Worm (Caenorhabditis elegans) whole organism, L4/young adult: Measurements from ENCODE around the gene ZK470.2.
A peak's percentile ranks its signal among the peaks of the same experiment; 100 is the strongest.

Experiments
- W03F9.2 ChIP-seq: fragments of 150-350 bp; optimal IDR thresholded peaks from 2 replicates; lab custom pipeline; 2014; ENCODE audit warnings: missing biosample characterization, missing genetic modification characterization
- dao-5 ChIP-seq: sonication (generic microtip); optimal IDR thresholded peaks from 2 replicates; lab custom pipeline; 2016; ENCODE audit warnings: missing genotype, missing genetic modification characterization, moderate library complexity, missing compliant biosample characterization
- him-1 ChIP-seq: sonication (generic microtip); optimal IDR thresholded peaks from 2 replicates; lab custom pipeline; 2016; ENCODE audit warnings: missing genotype, missing genetic modification reagents, missing genetic modification characterization, missing compliant biosample characterization

Gene ZK470.2

DNA sequence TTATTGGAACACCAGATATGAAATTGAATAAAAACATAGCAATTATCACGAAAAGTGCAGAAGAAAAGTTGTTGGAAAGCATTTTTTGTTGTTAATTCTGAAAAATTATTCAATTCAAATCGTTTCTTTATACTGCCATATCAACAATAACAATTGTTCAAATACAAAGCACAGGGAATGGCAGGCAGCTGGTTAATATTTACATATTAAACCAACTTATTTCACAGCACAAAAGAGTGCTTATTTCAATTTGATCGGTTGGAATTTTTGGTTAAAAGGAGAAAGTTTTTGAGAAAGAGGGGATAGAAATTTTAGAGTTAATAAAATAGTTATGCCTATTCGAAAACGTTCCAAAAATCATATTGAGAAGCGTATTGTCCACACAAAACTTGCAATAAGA is 14.0 kb upstream of the ZK470.2 start, which contains the start of gene F09F9.3:
Gene F09F9.3, minus strand, starts transcription at position 101 of the 400 bp plus-strand sequence.
- TF ChIP-seq him-1 (tag; lab: Kevin White, UChicago) (no peak), W03F9.2 (tag; lab: Kevin White, UChicago) (no peak), dao-5 (tag; lab: Kevin White, UChicago) (no peak)

DNA sequence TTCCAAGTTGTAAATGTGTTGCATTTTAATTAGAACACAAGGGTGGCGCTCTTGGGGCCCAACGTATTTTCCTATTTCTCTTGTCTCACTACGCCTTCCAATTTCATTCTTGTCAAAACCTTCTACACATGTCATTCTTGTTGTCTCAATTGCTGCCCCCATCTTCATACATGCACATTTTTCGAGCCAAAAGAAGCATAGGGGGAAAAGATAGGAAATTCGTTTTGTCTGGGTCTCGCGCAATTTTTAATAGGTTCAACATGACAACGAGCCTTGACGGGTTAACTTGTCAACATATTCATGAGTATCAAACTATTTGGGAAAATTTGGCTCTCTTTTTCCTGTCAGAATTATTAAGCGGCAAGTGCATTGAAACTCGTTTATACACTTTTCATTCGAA is 11.6 kb upstream of the ZK470.2 start:
- TF ChIP-seq W03F9.2 (tag; lab: Kevin White, UChicago) = no peak
- no peak for TF ChIP-seq dao-5 (tag; lab: Kevin White, UChicago)

DNA sequence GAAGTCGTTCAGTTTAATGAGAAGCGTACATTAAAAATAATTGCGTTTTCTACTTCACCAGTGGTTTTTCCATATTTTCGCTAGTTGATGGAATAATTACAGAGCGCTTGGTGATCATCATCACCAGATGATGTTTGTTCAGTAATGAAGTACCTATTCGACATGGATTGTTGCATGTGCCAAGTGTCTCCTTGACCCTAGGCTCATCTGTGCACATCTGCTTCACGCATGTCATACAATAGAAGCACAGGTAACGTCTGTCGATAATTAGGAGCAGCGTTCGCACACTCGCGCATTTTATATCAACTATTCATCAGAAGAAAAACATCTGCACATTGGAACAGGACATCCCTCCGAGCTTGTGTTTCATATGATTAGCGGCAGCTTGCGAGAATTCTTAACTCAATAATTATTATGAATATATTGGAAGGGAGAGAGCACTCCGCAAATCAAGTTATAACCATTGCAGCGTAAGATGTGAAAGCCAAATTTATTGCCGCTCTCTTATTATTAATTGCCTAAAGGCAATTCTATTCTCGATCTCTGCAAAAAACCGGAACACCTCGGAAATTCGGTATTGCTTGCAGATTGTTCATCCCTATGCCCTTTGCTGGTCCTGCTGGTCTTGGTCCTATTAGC is 9.7 kb upstream of the ZK470.2 start:
- no peak for TF ChIP-seq W03F9.2 (tag; lab: Kevin White, UChicago)

DNA sequence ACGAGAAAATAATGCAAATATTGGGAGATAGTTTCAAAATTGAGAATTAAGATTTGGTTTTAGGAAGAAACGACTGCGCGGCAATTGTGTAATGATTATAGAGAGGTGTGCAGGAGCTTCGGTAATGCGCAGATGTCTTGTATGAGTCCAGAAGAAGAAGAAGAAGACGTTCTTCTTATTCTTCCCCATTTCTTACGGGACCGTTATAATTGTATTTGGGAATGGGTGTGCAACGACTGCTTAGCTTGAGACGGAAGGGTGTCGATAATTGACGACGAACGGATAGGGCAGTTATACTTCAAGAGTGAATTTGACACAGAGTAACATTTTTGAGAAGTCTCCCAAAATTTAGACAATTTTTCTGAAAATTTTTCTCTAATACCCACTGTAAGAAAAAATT is 6.3 kb upstream of the ZK470.2 start:
- no peak for TF ChIP-seq dao-5 (tag; lab: Kevin White, UChicago)
- TF ChIP-seq him-1 (tag; lab: Kevin White, UChicago) = no peak
- no peak for TF ChIP-seq W03F9.2 (tag; lab: Kevin White, UChicago)

DNA sequence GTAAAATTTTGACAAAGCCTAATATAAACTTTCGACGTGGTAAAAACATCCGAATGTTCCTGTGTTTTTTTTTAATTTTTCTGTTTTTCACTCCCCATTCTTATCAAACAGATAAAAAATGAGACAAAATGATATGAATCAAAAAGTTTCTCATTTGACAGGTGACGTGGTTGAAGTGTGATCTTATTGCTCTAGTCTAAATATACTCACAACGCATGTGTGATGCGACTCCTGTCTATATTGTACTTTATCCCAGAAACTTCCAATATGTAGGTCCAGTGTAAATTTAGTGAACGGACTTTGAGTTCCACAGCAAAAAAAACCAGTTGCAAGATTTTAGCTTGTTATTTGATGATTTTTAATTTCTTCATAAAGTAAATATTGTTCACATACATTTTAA is 3.6 kb upstream of the ZK470.2 start:
- TF ChIP-seq dao-5 (tag; lab: Kevin White, UChicago) = no peak
- TF ChIP-seq him-1 (tag; lab: Kevin White, UChicago) = no peak
- no peak for TF ChIP-seq W03F9.2 (tag; lab: Kevin White, UChicago)

DNA sequence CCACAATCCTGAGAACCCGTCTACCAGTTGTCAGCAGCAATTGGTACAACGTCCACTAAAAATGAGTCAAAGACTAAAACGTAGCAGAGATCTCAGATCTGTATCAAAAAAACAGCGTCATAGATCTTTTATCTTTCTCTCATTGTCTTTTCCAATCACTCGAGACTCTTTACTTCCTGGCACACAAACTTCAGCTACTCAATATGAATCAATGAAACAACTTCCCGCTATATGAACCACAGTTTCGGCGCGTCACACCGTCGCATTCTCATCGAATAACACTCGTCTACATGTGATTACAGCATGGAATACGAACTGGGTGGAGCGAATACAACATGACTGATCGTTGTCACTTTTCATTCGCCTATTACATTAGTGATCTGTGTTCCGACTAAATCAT is 2.7 kb upstream of the ZK470.2 start:
- TF ChIP-seq W03F9.2 (tag; lab: Kevin White, UChicago) (no peak), him-1 (tag; lab: Kevin White, UChicago) (no peak), dao-5 (tag; lab: Kevin White, UChicago) (no peak)

DNA sequence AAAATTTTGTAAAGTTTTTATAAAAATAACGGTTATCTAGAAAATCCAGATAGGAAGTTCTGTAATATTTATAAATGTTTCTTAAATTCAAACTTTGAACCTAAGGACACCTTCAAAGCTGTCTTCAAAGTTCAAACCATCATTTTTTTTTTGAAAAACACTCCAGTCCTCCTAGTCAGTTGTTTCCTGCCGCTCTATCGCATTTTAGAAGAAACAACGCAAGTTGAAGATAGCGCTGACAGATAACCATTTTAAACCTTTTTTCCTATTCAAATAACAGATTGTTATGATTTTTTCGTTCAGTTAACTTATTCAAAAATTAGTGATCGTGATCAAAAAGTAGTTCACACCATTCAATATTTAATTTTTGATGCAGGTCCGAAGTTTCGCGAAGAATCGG is 1.6 kb upstream of the ZK470.2 start:
- no peak for TF ChIP-seq W03F9.2 (tag; lab: Kevin White, UChicago)
- TF ChIP-seq him-1 (tag; lab: Kevin White, UChicago) = no peak
- TF ChIP-seq dao-5 (tag; lab: Kevin White, UChicago) = no peak

DNA sequence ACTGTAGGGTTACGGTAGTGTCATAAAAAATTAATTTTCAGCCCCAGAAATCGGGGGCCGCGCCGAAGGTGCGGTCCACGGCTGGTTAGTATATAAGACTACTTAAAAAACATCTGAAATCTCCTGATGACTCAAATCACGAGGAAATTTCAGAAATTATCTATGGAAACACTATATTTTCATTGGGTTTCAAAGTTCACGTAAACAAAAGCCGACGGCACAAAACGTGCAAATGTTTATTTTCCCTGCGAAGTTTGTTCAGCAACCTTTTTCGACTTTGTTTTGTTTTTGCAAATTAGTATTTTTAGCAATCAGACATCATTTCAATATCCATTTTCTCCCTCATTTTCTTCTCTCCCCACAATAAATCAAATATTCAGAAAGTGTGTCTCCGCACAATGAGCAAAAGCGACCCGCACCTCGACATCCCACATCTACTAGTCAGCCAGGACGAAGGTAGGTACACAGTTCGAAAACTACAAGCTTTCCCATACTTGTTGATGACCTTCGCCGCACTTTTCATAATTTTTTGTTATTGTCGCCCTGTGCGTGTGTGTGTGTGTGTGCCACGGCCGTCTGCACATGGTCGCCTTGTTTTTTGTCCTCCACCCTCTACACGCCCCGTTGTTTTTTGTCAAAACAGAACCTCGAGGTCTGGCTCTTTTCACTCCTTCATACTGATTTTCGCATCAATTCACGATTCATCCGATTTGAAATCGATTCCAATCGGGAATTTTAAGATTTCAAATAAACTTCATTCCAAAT is 1.8 kb downstream of the ZK470.2 start:
- TF ChIP-seq him-1 (tag; lab: Kevin White, UChicago) (no peak), W03F9.2 (tag; lab: Kevin White, UChicago) (no peak), dao-5 (tag; lab: Kevin White, UChicago) (no peak)

DNA sequence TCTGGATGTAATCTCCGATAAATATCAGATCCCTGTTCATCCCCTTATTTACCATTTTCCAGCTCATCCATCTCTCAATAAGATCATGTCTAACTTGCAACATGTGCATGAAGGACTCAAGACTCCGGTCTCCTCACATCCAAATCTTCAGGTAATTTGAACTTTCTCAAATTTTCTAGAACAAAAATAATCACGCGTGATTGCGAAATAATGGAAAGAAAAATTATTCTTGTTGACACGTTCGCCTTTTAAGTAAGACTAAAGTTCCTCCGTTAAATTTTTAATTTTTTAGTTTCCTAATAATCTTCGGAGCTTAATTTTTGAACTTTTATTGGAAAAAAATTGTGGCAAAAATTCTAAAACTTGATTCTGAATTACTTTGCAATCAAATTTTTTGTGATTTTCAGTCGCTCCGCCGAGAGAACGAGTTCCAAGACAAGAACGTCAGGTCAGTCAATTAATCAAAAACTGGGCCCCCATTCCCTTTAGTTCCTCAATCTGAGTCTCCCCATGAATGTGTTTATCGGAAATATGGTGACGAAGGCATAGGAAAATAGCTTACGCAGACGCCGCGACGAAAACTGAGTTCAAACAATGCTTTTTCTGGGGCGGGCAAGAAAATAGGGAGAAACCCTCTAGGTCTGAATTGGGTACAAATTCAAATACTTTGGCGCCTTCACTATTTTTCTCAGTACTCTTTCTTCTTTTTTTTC is 2.7 kb downstream of the ZK470.2 start:
- no peak for TF ChIP-seq dao-5 (tag; lab: Kevin White, UChicago)
- TF ChIP-seq him-1 (tag; lab: Kevin White, UChicago) = peak; percentile 29

DNA sequence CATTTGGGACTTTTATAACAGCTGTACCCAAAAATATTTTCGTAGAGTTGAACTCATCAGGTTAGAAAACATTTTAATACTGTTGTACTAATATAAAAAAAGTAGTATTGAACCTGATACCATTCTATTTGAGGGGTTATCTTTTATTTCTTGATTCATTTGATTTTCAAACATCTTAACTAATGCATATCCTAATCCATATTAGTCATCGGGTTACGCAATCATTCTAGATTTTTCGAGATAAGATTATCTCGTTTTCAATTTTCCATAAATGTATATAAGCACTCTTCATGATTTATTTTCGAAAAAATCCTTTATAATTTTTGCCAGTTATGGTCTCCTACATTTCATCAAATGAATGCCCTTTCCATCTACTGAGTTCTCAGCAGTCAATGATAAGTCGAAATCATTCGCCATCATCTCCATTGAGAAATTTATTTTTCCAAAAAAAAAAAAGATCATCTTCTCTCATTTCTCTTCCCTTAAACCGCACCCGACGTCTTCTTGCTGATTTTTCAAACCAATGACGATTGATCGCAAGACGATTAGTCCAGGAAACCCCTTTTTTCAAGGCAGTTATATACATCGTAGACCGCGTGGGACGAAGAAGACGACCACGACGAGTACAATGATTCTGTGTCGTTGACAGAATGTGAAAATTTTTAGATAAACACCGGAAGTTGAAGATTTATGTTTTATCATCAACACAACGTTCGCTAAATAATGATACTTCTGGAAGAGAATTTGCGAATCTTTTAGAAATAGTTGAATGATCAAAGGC is 3.6 kb downstream of the ZK470.2 start:
- TF ChIP-seq him-1 (tag; lab: Kevin White, UChicago) (no peak), W03F9.2 (tag; lab: Kevin White, UChicago) (no peak), dao-5 (tag; lab: Kevin White, UChicago) (no peak)

DNA sequence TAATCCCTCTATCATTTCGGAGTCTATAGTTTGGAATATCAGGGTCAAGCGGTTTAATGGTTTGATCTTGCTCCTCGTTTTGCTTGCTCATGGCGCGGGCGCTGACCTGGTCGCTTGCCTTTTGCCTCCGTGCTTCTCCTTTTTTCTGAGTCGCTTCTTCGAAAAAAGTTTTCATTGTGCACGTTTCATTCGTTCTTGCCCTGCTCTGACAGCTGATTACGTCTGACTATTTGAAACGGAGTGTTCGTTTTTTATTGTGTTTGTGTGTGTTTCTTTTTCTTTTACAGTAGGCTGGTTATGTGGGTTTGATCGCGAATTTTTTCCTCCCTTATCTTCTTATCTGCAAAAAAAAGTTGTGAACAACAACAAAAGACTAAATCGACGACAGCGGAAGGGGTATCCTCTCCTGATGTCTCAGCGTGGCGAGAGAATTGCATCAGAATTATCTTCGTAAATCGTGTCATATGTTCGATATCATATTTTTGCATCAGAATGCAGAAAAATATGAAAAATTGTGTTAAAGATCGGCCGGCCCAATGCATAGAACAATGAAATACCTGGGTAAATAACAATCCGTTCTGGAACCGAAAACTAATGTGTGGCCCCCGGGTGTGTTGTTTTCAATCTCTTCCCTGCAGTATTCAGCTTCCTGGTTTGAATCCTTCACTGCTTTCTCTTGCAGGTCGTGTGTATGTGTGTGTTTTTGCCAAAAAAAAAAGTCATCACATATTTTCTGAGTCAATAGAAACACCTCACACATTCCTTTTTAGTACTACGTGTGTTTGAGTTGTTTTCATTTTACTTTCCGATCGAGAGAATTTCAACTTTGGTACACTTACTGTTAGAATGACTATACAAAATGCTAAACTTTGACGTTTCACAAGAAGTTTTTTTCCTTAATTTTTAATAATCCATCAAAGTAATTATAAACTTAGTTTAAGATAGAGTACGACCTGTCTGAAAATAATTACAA is 4.9 kb downstream of the ZK470.2 start, which contains the start of gene ZK470.4:
Gene ZK470.4, minus strand, starts transcription at position 175 of the 973 bp plus-strand sequence.
- peak; percentile 11 for TF ChIP-seq W03F9.2 (tag; lab: Kevin White, UChicago)
- TF ChIP-seq dao-5 (tag; lab: Kevin White, UChicago) = no peak
- no peak for TF ChIP-seq him-1 (tag; lab: Kevin White, UChicago)
